Fruit fly (Drosophila melanogaster) whole organism, embryonic: ENCODE data around the gene cysu.

Experiments used
- Awh ChIP-seq: fragments of 200-800 bp; sonication (Bioruptor generic); IDR thresholded peaks from 2 replicates; pipeline ENCODE4, ENCODE4 v1.3.6; 2022; ENCODE audit warnings: missing biosample characterization, missing genetic modification characterization
- CG10147 ChIP-seq: fragments of 200-800 bp; sonication (Bioruptor generic); optimal IDR thresholded peaks from 2 replicates; lab custom pipeline; 2019; ENCODE audit warnings: missing biosample characterization, mild to moderate bottlenecking, missing genetic modification characterization, moderate library complexity
- CG11456 ChIP-seq: fragments of 200-800 bp; sonication (Bioruptor generic); IDR thresholded peaks from 3 replicates; pipeline ENCODE4 v1.3.6; 2022; ENCODE audit warnings: missing biosample characterization, missing genetic modification characterization
- CG12104 ChIP-seq: fragments of 200-800 bp; sonication (Bioruptor generic); optimal IDR thresholded peaks from 3 replicates; lab custom pipeline; 2016; ENCODE audit warnings: missing biosample characterization, missing genetic modification characterization
- CG15479 ChIP-seq: fragments of 200-800 bp; sonication (Bioruptor generic); optimal IDR thresholded peaks from 3 replicates; lab custom pipeline; 2019; ENCODE audit warnings: missing biosample characterization, mild to moderate bottlenecking, missing genetic modification characterization, moderate library complexity
- CG1602 ChIP-seq: fragments of 200-800 bp; sonication (Bioruptor generic); optimal IDR thresholded peaks from 3 replicates; lab custom pipeline; 2016; ENCODE audit warnings: missing biosample characterization, missing genetic modification characterization
- CG17186 ChIP-seq: fragments of 200-800 bp; sonication (Bioruptor generic); optimal IDR thresholded peaks from 3 replicates; lab custom pipeline; 2017; ENCODE audit warnings: missing biosample characterization, missing genetic modification reagents, missing genetic modification characterization
- CG1792 ChIP-seq: fragments of 200-800 bp; sonication (Bioruptor generic); optimal IDR thresholded peaks from 2 replicates; lab custom pipeline; 2016; ENCODE audit warnings: missing biosample characterization, missing genetic modification characterization
- CG42726 ChIP-seq: fragments of 200-800 bp; sonication (Bioruptor generic); IDR thresholded peaks from 2 replicates; pipeline ENCODE4 v1.3.6; 2022; ENCODE audit warnings: missing biosample characterization, missing genetic modification characterization; ENCODE audit not compliant: partially characterized antibody
- CG4328 ChIP-seq: fragments of 200-800 bp; sonication (Bioruptor generic); optimal IDR thresholded peaks from 3 replicates; lab custom pipeline; 2017; ENCODE audit warnings: missing biosample characterization, missing genetic modification reagents, missing genetic modification characterization
- CG4730 ChIP-seq: fragments of 200-800 bp; sonication (Bioruptor generic); IDR thresholded peaks from 2 replicates; pipeline ENCODE4 v1.3.6; 2022; ENCODE audit warnings: missing biosample characterization, missing genetic modification characterization
- CG7745 ChIP-seq: fragments of 200-800 bp; sonication (Bioruptor generic); optimal IDR thresholded peaks from 2 replicates; lab custom pipeline; 2018; ENCODE audit warnings: missing biosample characterization, mild to moderate bottlenecking, missing genetic modification characterization, moderate library complexity
- Chrac-16 ChIP-seq: fragments of 200-800 bp; sonication (Bioruptor generic); optimal IDR thresholded peaks from 3 replicates; lab custom pipeline; 2016; ENCODE audit warnings: missing biosample characterization, missing genetic modification characterization
- D19A ChIP-seq: fragments of 200-800 bp; optimal IDR thresholded peaks from 3 replicates; lab custom pipeline; 2019; ENCODE audit warnings: missing biosample characterization, mild to moderate bottlenecking, missing genetic modification characterization, moderate library complexity
- D19B ChIP-seq: fragments of 200-800 bp; sonication (Bioruptor generic); optimal IDR thresholded peaks from 2 replicates; lab custom pipeline; 2017; ENCODE audit warnings: missing biosample characterization, mild to moderate bottlenecking, missing genetic modification characterization
- Deaf1 ChIP-seq: fragments of 200-800 bp; optimal IDR thresholded peaks from 3 replicates; lab custom pipeline; 2019; ENCODE audit warnings: missing biosample characterization, mild to moderate bottlenecking, missing genetic modification characterization, moderate library complexity
- ERR ChIP-seq: fragments of 200-800 bp; sonication (Bioruptor generic); optimal IDR thresholded peaks from 2 replicates; lab custom pipeline; 2016; ENCODE audit warnings: missing biosample characterization, missing genetic modification characterization
- Elba2 ChIP-seq: fragments of 200-800 bp; sonication (Bioruptor generic); optimal IDR thresholded peaks from 3 replicates; lab custom pipeline; 2016; ENCODE audit warnings: missing biosample characterization, missing genetic modification characterization
- GATAe ChIP-seq: fragments of 200-800 bp; sonication (Bioruptor generic); conservative IDR thresholded peaks from 2 replicates; pipeline ENCODE4 v1.3.6; 2022; ENCODE audit warnings: missing biosample characterization, missing genetic modification characterization
- Hand ChIP-seq: fragments of 200-800 bp; sonication (Bioruptor generic); optimal IDR thresholded peaks from 2 replicates; lab custom pipeline; 2017; ENCODE audit warnings: mild to moderate bottlenecking, missing biosample characterization, missing genetic modification reagents, missing genetic modification characterization
- HmgD ChIP-seq: fragments of 200-800 bp; sonication (Bioruptor generic); optimal IDR thresholded peaks from 3 replicates; lab custom pipeline; 2016; ENCODE audit warnings: missing biosample characterization, missing genetic modification characterization
- Hr78 ChIP-seq, 2 experiments: fragments of 200-800 bp in 1 of 2; fragments of >200 bp in 1 of 2; sonication (Bioruptor generic) in 1 of 2; optimal IDR thresholded peaks; 2 replicates each; lab custom pipeline; 2017 to 2019; ENCODE audit warnings: missing biosample characterization in 2 of 2, missing genetic modification characterization in 2 of 2, mild to moderate bottlenecking in 1 of 2, moderate library complexity in 1 of 2
- MBD-R2 ChIP-seq: fragments of 200-800 bp; sonication (Bioruptor generic); IDR thresholded peaks from 2 replicates; pipeline ENCODE4 v1.3.6; 2022; ENCODE audit warnings: missing biosample characterization, missing genetic modification characterization
- Mrtf ChIP-seq: fragments of 200-800 bp; sonication (Bioruptor generic); IDR thresholded peaks from 3 replicates; pipeline ENCODE4 v1.3.6; 2022; ENCODE audit warnings: missing biosample characterization, missing genetic modification characterization
- NFAT ChIP-seq: fragments of 200-800 bp; sonication (Bioruptor generic); IDR thresholded peaks from 2 replicates; pipeline ENCODE4 v1.3.6; 2022; ENCODE audit warnings: missing biosample characterization, missing genetic modification characterization
- NfI ChIP-seq: fragments of 200-800 bp; sonication (Bioruptor generic); optimal IDR thresholded peaks from 3 replicates; lab custom pipeline; 2018; ENCODE audit warnings: missing biosample characterization, mild to moderate bottlenecking, missing genetic modification characterization, moderate library complexity
- bab2 ChIP-seq: fragments of 200-800 bp; sonication (Bioruptor generic); optimal IDR thresholded peaks from 2 replicates; lab custom pipeline; 2016; ENCODE audit warnings: missing biosample characterization, missing genetic modification characterization
- bowl ChIP-seq: fragments of 200-800 bp; sonication (Bioruptor generic); IDR thresholded peaks from 2 replicates; pipeline ENCODE4 v1.3.6; 2022; ENCODE audit warnings: missing biosample characterization, missing genetic modification characterization
- chm ChIP-seq: fragments of 200-800 bp; sonication (Bioruptor generic); IDR thresholded peaks from 2 replicates; pipeline ENCODE4 v1.3.6; 2022; ENCODE audit warnings: missing biosample characterization, missing genetic modification characterization
- dmrt99B ChIP-seq: fragments of 200-800 bp; sonication (Bioruptor generic); optimal IDR thresholded peaks from 2 replicates; lab custom pipeline; 2018; ENCODE audit warnings: missing biosample characterization, mild to moderate bottlenecking, missing genetic modification characterization, moderate library complexity
- fd96Cb ChIP-seq: fragments of 200-800 bp; sonication (Bioruptor generic); optimal IDR thresholded peaks from 2 replicates; lab custom pipeline; 2018; ENCODE audit warnings: missing biosample characterization, mild to moderate bottlenecking, missing genetic modification characterization, moderate library complexity
- fru ChIP-seq: fragments of >200 bp; optimal IDR thresholded peaks from 2 replicates; lab custom pipeline; 2017
- ftz-f1 ChIP-seq: fragments of 200-800 bp; sonication (Bioruptor generic); optimal IDR thresholded peaks from 2 replicates; lab custom pipeline; 2016; ENCODE audit warnings: missing biosample characterization, missing genetic modification characterization
- gro ChIP-seq: fragments of 200-800 bp; sonication (Bioruptor generic); optimal IDR thresholded peaks from 2 replicates; lab custom pipeline; 2016; ENCODE audit warnings: missing biosample characterization, missing genetic modification characterization
- lmd ChIP-seq: fragments of 200-800 bp; sonication (Bioruptor generic); IDR thresholded peaks from 2 replicates; pipeline ENCODE4 v1.3.6; 2022; ENCODE audit warnings: missing biosample characterization, missing genetic modification characterization
- maf-S ChIP-seq: fragments of 200-800 bp; sonication (Bioruptor generic); optimal IDR thresholded peaks from 2 replicates; lab custom pipeline; 2016; ENCODE audit warnings: missing biosample characterization, missing genetic modification characterization
- nerfin-1 ChIP-seq: fragments of 200-800 bp; sonication (Bioruptor generic); optimal IDR thresholded peaks from 3 replicates; lab custom pipeline; 2019; ENCODE audit warnings: missing biosample characterization, mild to moderate bottlenecking, missing genetic modification characterization, moderate library complexity
- nmo ChIP-seq: fragments of 200-800 bp; sonication (Bioruptor generic); optimal IDR thresholded peaks from 2 replicates; lab custom pipeline; 2018; ENCODE audit warnings: missing biosample characterization, mild to moderate bottlenecking, missing genetic modification characterization, moderate library complexity
- nom ChIP-seq: fragments of 200-800 bp; sonication (Bioruptor generic); optimal IDR thresholded peaks from 2 replicates; lab custom pipeline; 2017; ENCODE audit warnings: missing biosample characterization, missing genetic modification characterization, mild to moderate bottlenecking, moderate library complexity, missing genetic modification reagents
- oc ChIP-seq: fragments of 200-800 bp; sonication (Bioruptor generic); optimal IDR thresholded peaks from 2 replicates; lab custom pipeline; 2018; ENCODE audit warnings: missing biosample characterization, mild to moderate bottlenecking, missing genetic modification characterization, moderate library complexity
- onecut ChIP-seq: fragments of 200-800 bp; sonication (Bioruptor generic); IDR thresholded peaks from 2 replicates; pipeline ENCODE4 v1.3.6; 2022; ENCODE audit warnings: missing biosample characterization, missing genetic modification characterization
- repo ChIP-seq: fragments of 200-800 bp; sonication (Bioruptor generic); optimal IDR thresholded peaks from 2 replicates; lab custom pipeline; 2016; ENCODE audit warnings: missing biosample characterization, missing genetic modification characterization
- schlank ChIP-seq: fragments of 200-800 bp; sonication (Bioruptor generic); optimal IDR thresholded peaks from 2 replicates; lab custom pipeline; 2018; ENCODE audit warnings: missing biosample characterization, mild to moderate bottlenecking, missing genetic modification characterization
- scrt ChIP-seq: fragments of 200-800 bp; sonication (Bioruptor generic); optimal IDR thresholded peaks from 2 replicates; lab custom pipeline; 2018; ENCODE audit warnings: missing biosample characterization, mild to moderate bottlenecking, missing genetic modification characterization, moderate library complexity
- slbo ChIP-seq: fragments of 200-800 bp; sonication (Bioruptor generic); IDR thresholded peaks from 2 replicates; pipeline ENCODE4 v1.3.6; 2022; ENCODE audit warnings: missing biosample characterization, missing genetic modification characterization
- sob ChIP-seq: fragments of 200-800 bp; sonication (Bioruptor generic); IDR thresholded peaks from 2 replicates; pipeline ENCODE4 v1.3.6; 2022; ENCODE audit warnings: missing biosample characterization, missing genetic modification characterization
- tap ChIP-seq: fragments of 200-800 bp; optimal IDR thresholded peaks from 3 replicates; lab custom pipeline; 2019; ENCODE audit warnings: missing biosample characterization, mild to moderate bottlenecking, missing genetic modification characterization, moderate library complexity
- tin ChIP-seq: fragments of 200-800 bp; sonication (Bioruptor generic); optimal IDR thresholded peaks from 3 replicates; lab custom pipeline; 2016; ENCODE audit warnings: missing biosample characterization, missing genetic modification characterization
- toy ChIP-seq: fragments of 200-800 bp; sonication (Bioruptor generic); IDR thresholded peaks from 2 replicates; pipeline ENCODE4 v1.3.6; 2022; ENCODE audit warnings: missing biosample characterization, missing genetic modification characterization
- zfh2 ChIP-seq: fragments of 200-800 bp; sonication (Bioruptor generic); optimal IDR thresholded peaks from 2 replicates; lab custom pipeline; 2016; ENCODE audit warnings: missing biosample characterization, missing genetic modification characterization

cysu gene

dm6 chr3R:17401289-17401752, 24.2 kb upstream of the cysu start (continued):
- no peak for TF ChIP-seq Mrtf (GFP tag; lab: Robert Waterston, UW)
- no peak for TF ChIP-seq tin (GFP tag; lab: Kevin White, UChicago)
- no peak for TF ChIP-seq chm (GFP tag; lab: Robert Waterston, UW)
- no peak for TF ChIP-seq fru
- TF ChIP-seq slbo (GFP tag; lab: Robert Waterston, UW): peak; percentile 67
- TF ChIP-seq CG7745 (tag; lab: Kevin White, UChicago): no peak
- peak; percentile 13 for TF ChIP-seq schlank
- peak; percentile 47 for TF ChIP-seq dmrt99B
- no peak for TF ChIP-seq oc
- TF ChIP-seq CG12104 (GFP tag; lab: Kevin White, UChicago): peak; percentile 17
- TF ChIP-seq CG42726 (GFP tag; lab: Robert Waterston, UW): peak; percentile 43; the same call in 1 of the 2 replicates
- no peak for TF ChIP-seq CG1792 (GFP tag; lab: Kevin White, UChicago)
- peak; percentile 21 for TF ChIP-seq CG17186 (GFP tag; lab: Kevin White, UChicago)

- TF ChIP-seq sob (GFP tag; lab: Robert Waterston, UW) (peak; percentile 67), fd96Cb (tag; lab: Kevin White, UChicago) (peak; percentile 1), maf-S (GFP tag; lab: Kevin White, UChicago) (peak; percentile 39), zfh2 (peak; percentile 13), HmgD (GFP tag; lab: Kevin White, UChicago) (peak; percentile 46), ftz-f1 (GFP tag; lab: Kevin White, UChicago) (peak; percentile 38), CG11456 (GFP tag; lab: Robert Waterston, UW) (peak; percentile 96), bowl (GFP tag; lab: Robert Waterston, UW) (0 out of 2 replicates have a peak, but pooled peaks have one; percentile 5), bab2 (peak; percentile 70), MBD-R2 (GFP tag; lab: Robert Waterston, UW) (peak; percentile 55; the same call in 1 of the 2 replicates), repo (peak; percentile 25), Elba2 (GFP tag; lab: Kevin White, UChicago) (no peak), onecut (GFP tag; lab: Robert Waterston, UW) (peak; percentile 73), NfI (GFP tag; lab: Kevin White, UChicago) (peak; percentile 67), Deaf1 (tag; lab: Kevin White, UChicago) (no peak), gro (no peak), lmd (GFP tag; lab: Robert Waterston, UW) (peak; percentile 76), Chrac-16 (GFP tag; lab: Kevin White, UChicago) (peak; percentile 73), CG1602 (GFP tag; lab: Kevin White, UChicago) (peak; percentile 57), nmo (GFP tag; lab: Kevin White, UChicago) (peak; percentile 44), CG10147 (GFP tag; lab: Kevin White, UChicago) (no peak), nerfin-1 (no peak), GATAe (0 out of 2 replicates have a peak, but pooled peaks have one; percentile 27), nom (GFP tag; lab: Kevin White, UChicago) (no peak), CG4328 (GFP tag; lab: Kevin White, UChicago) (peak; percentile 21), CG15479 (GFP tag; lab: Kevin White, UChicago) (no peak), Awh (GFP tag; lab: Robert Waterston, UW) (no peak), Hand (GFP tag; lab: Kevin White, UChicago) (no peak), NFAT (GFP tag; lab: Robert Waterston, UW) (peak; percentile 91), D19B (GFP tag; lab: Kevin White, UChicago) (no peak), CG4730 (GFP tag; lab: Robert Waterston, UW) (peak; percentile 71), scrt (GFP tag; lab: Kevin White, UChicago) (peak; percentile 24), D19A (no peak), Hr78 (GFP tag; optimal IDR thresholded peaks at IDR 0.05; lab: Kevin White, UChicago) (no peak), ERR (GFP tag; lab: Kevin White, UChicago) (no peak), toy (peak; percentile 21; the same call in 1 of the 2 replicates), tap (tag; lab: Kevin White, UChicago) (peak; percentile 23)
Observed at dm6 chr3R:17402434-17402833, 23.1 kb upstream of the cysu start, which contains the start of gene Sur-8. Sur-8 (minus strand) TSS chr3R:17402515.
